Fruit fly (Drosophila melanogaster) whole organism, embryonic: Measurements from ENCODE around the gene CG3301.
A peak's percentile ranks its signal among the peaks of the same experiment; 100 is the strongest.

Experiments
- CG10321 ChIP-seq: fragments of 200-800 bp; sonication (Bioruptor generic); IDR thresholded peaks from 2 replicates; pipeline ENCODE4 v1.3.6; 2022; ENCODE audit warnings: missing biosample characterization, missing genetic modification characterization
- CG10543 ChIP-seq: fragments of 200-800 bp; sonication (Bioruptor generic); optimal IDR thresholded peaks from 3 replicates; lab custom pipeline; 2017; ENCODE audit warnings: missing biosample characterization, mild to moderate bottlenecking, missing genetic modification characterization, moderate library complexity
- CG10959 ChIP-seq: fragments of 200-800 bp; sonication (Bioruptor generic); IDR thresholded peaks from 2 replicates; pipeline ENCODE4 v1.3.6; 2022; ENCODE audit warnings: missing biosample characterization, missing genetic modification characterization
- CG10979 ChIP-seq: fragments of 200-800 bp; sonication (Bioruptor generic); optimal IDR thresholded peaks from 2 replicates; lab custom pipeline; 2018; ENCODE audit warnings: missing biosample characterization, mild to moderate bottlenecking, missing genetic modification characterization, moderate library complexity
- CG11085 ChIP-seq: fragments of 200-800 bp; sonication (Bioruptor generic); IDR thresholded peaks from 2 replicates; pipeline ENCODE4 v1.3.6; 2022; ENCODE audit warnings: missing biosample characterization, missing genetic modification characterization
- CG11560 ChIP-seq: fragments of 200-800 bp; sonication (Bioruptor generic); IDR thresholded peaks from 3 replicates; pipeline ENCODE4 v1.3.6; 2022; ENCODE audit warnings: missing biosample characterization, missing genetic modification characterization
- CG1233 ChIP-seq: fragments of 200-800 bp; sonication (Bioruptor generic); optimal IDR thresholded peaks from 4 replicates; lab custom pipeline; 2018; ENCODE audit warnings: missing biosample characterization, mild to moderate bottlenecking, missing genetic modification characterization
- CG12659 ChIP-seq: fragments of 200-800 bp; sonication (Bioruptor generic); optimal IDR thresholded peaks from 3 replicates; lab custom pipeline; 2017; ENCODE audit warnings: mild to moderate bottlenecking, missing biosample characterization, missing genetic modification reagents, missing genetic modification characterization
- CG12769 ChIP-seq: fragments of 200-800 bp; sonication (Bioruptor generic); optimal IDR thresholded peaks from 2 replicates; lab custom pipeline; 2019; ENCODE audit warnings: missing biosample characterization, mild to moderate bottlenecking, missing genetic modification characterization, moderate library complexity
- CG13123 ChIP-seq: fragments of 200-800 bp; sonication (Bioruptor generic); optimal IDR thresholded peaks from 2 replicates; lab custom pipeline; 2016; ENCODE audit warnings: missing biosample characterization, missing genetic modification characterization
- CG14441 ChIP-seq: fragments of 200-800 bp; sonication (Bioruptor generic); IDR thresholded peaks from 2 replicates; pipeline ENCODE4 v1.3.6; 2022; ENCODE audit warnings: missing biosample characterization, missing genetic modification characterization
- CG15073 ChIP-seq: fragments of 200-800 bp; sonication (Bioruptor generic); optimal IDR thresholded peaks from 2 replicates; lab custom pipeline; 2016; ENCODE audit warnings: missing biosample characterization, missing genetic modification characterization
- CG17612 ChIP-seq: fragments of 200-800 bp; sonication (Bioruptor generic); IDR thresholded peaks from 2 replicates; pipeline ENCODE4 v1.3.6; 2022; ENCODE audit warnings: missing biosample characterization, missing genetic modification characterization
- CG2116 ChIP-seq: fragments of 200-800 bp; sonication (Bioruptor generic); optimal IDR thresholded peaks from 3 replicates; lab custom pipeline; 2018; ENCODE audit warnings: missing biosample characterization, mild to moderate bottlenecking, missing genetic modification characterization
- CG2129 ChIP-seq: fragments of 200-800 bp; sonication (Bioruptor generic); IDR thresholded peaks from 2 replicates; pipeline ENCODE4 v1.3.6; 2022; ENCODE audit warnings: missing biosample characterization, missing genetic modification characterization; ENCODE audit not compliant: partially characterized antibody
- CG2712 ChIP-seq: fragments of 200-800 bp; optimal IDR thresholded peaks from 3 replicates; lab custom pipeline; 2019; ENCODE audit warnings: missing biosample characterization, mild to moderate bottlenecking, missing genetic modification characterization, moderate library complexity
- CG33557 ChIP-seq: fragments of 200-800 bp; sonication (Bioruptor generic); optimal IDR thresholded peaks from 2 replicates; lab custom pipeline; 2019; ENCODE audit warnings: missing biosample characterization, mild to moderate bottlenecking, missing genetic modification characterization, moderate library complexity
- CG4854 ChIP-seq: fragments of 200-800 bp; sonication (Bioruptor generic); optimal IDR thresholded peaks from 2 replicates; lab custom pipeline; 2016; ENCODE audit warnings: missing biosample characterization, missing genetic modification characterization, inconsistent platforms
- CG6254 ChIP-seq: fragments of 200-800 bp; sonication (Bioruptor generic); optimal IDR thresholded peaks from 3 replicates; lab custom pipeline; 2017; ENCODE audit warnings: mild to moderate bottlenecking, missing biosample characterization, missing genetic modification reagents, missing genetic modification characterization
- CG8281 ChIP-seq: fragments of 200-800 bp; sonication (Bioruptor generic); optimal IDR thresholded peaks from 2 replicates; lab custom pipeline; 2018; ENCODE audit warnings: missing biosample characterization, mild to moderate bottlenecking, missing genetic modification characterization, moderate library complexity
- CG9876 ChIP-seq: fragments of 200-800 bp; sonication (Bioruptor generic); optimal IDR thresholded peaks from 2 replicates; lab custom pipeline; 2016; ENCODE audit warnings: missing biosample characterization, missing genetic modification characterization
- ERR ChIP-seq: fragments of 200-800 bp; sonication (Bioruptor generic); optimal IDR thresholded peaks from 2 replicates; lab custom pipeline; 2016; ENCODE audit warnings: missing biosample characterization, missing genetic modification characterization
- Elba2 ChIP-seq: fragments of 200-800 bp; sonication (Bioruptor generic); optimal IDR thresholded peaks from 3 replicates; lab custom pipeline; 2016; ENCODE audit warnings: missing biosample characterization, missing genetic modification characterization
- Ets65A ChIP-seq: fragments of 200-800 bp; sonication (Bioruptor generic); peaks from one replicate; lab custom pipeline; 2016; ENCODE audit warnings: missing biosample characterization, missing genetic modification characterization
- Gug ChIP-seq: fragments of 200-800 bp; sonication (Bioruptor generic); IDR thresholded peaks from 4 replicates; pipeline ENCODE4 v1.3.6; 2022; ENCODE audit warnings: missing biosample characterization, missing genetic modification characterization
- Mrtf ChIP-seq: fragments of 200-800 bp; sonication (Bioruptor generic); IDR thresholded peaks from 3 replicates; pipeline ENCODE4 v1.3.6; 2022; ENCODE audit warnings: missing biosample characterization, missing genetic modification characterization
- NC2β ChIP-seq: fragments of 200-800 bp; sonication (Bioruptor generic); optimal IDR thresholded peaks from 2 replicates; lab custom pipeline; 2016; ENCODE audit warnings: missing biosample characterization, missing genetic modification characterization
- Scr ChIP-seq: fragments of 200-800 bp; sonication (Bioruptor generic); IDR thresholded peaks from 2 replicates; pipeline ENCODE4 v1.3.6; 2022; ENCODE audit warnings: missing biosample characterization, missing genetic modification characterization; ENCODE audit not compliant: partially characterized antibody
- Side ChIP-seq: fragments of 200-800 bp; sonication (Bioruptor generic); optimal IDR thresholded peaks from 2 replicates; lab custom pipeline; 2016; ENCODE audit warnings: missing biosample characterization, missing genetic modification characterization
- Usf ChIP-seq: fragments of 200-800 bp; sonication (Bioruptor generic); optimal IDR thresholded peaks from 2 replicates; lab custom pipeline; 2017; ENCODE audit warnings: missing genotype, missing biosample characterization, missing genetic modification characterization
- Xbp1 ChIP-seq: fragments of 200-800 bp; sonication (Bioruptor generic); optimal IDR thresholded peaks from 3 replicates; lab custom pipeline; 2016; ENCODE audit warnings: missing biosample characterization, mild to moderate bottlenecking, missing genetic modification characterization
- amos ChIP-seq: fragments of 200-800 bp; sonication (Bioruptor generic); IDR thresholded peaks from 2 replicates; pipeline ENCODE4 v1.3.6; 2022; ENCODE audit warnings: missing biosample characterization, missing genetic modification characterization; ENCODE audit not compliant: partially characterized antibody
- ase ChIP-seq: fragments of 200-800 bp; sonication (Bioruptor generic); IDR thresholded peaks from 3 replicates; pipeline ENCODE4 v1.3.6; 2022; ENCODE audit warnings: missing biosample characterization, missing genetic modification characterization
- eve ChIP-seq, 2 experiments: fragments of >200 bp; optimal IDR thresholded peaks; 2 replicates each; lab custom pipeline; 2017; ENCODE audit warnings: missing biosample characterization in 2 of 2, missing genetic modification characterization in 2 of 2
- fd64A ChIP-seq: fragments of 200-800 bp; sonication (Bioruptor generic); optimal IDR thresholded peaks from 3 replicates; lab custom pipeline; 2018; ENCODE audit warnings: missing biosample characterization, mild to moderate bottlenecking, missing genetic modification characterization
- fru ChIP-seq: fragments of >200 bp; optimal IDR thresholded peaks from 2 replicates; lab custom pipeline; 2017
- gcm2 ChIP-seq: fragments of 200-800 bp; sonication (Bioruptor generic); optimal IDR thresholded peaks from 2 replicates; lab custom pipeline; 2016; ENCODE audit warnings: missing biosample characterization, missing genetic modification characterization
- hkb ChIP-seq, 2 experiments: fragments of 200-800 bp in 1 of 2; fragments of >200 bp in 1 of 2; sonication (Bioruptor generic) in 1 of 2; IDR thresholded peaks in 1 of 2; optimal IDR thresholded peaks in 1 of 2; 2 replicates each; pipeline versions ENCODE4 v1.3.6 to Lab custom; 2017 to 2022; ENCODE audit warnings: missing biosample characterization in 1 of 2, missing genetic modification characterization in 1 of 2
- insv ChIP-seq, 2 experiments: fragments of 200-800 bp; sonication (Bioruptor generic); optimal IDR thresholded peaks; 3 replicates each; lab custom pipeline; 2016 to 2018; ENCODE audit warnings: missing biosample characterization in 2 of 2, missing genetic modification characterization in 2 of 2
- kay ChIP-seq: fragments of 200-800 bp; sonication (Bioruptor generic); optimal IDR thresholded peaks from 2 replicates; lab custom pipeline; 2016; ENCODE audit warnings: missing biosample characterization, missing genetic modification characterization
- luna ChIP-seq: fragments of 200-800 bp; sonication (Bioruptor generic); optimal IDR thresholded peaks from 2 replicates; lab custom pipeline; 2016; ENCODE audit warnings: missing biosample characterization, missing genetic modification characterization
- nerfin-2 ChIP-seq: fragments of 200-800 bp; sonication (Bioruptor generic); IDR thresholded peaks from 2 replicates; pipeline ENCODE4 v1.3.6; 2022; ENCODE audit warnings: missing biosample characterization, missing genetic modification characterization; ENCODE audit not compliant: partially characterized antibody
- slou ChIP-seq: fragments of 200-800 bp; sonication (Bioruptor generic); optimal IDR thresholded peaks from 3 replicates; lab custom pipeline; 2016; ENCODE audit warnings: missing biosample characterization, missing genetic modification characterization
- tap ChIP-seq: fragments of 200-800 bp; optimal IDR thresholded peaks from 3 replicates; lab custom pipeline; 2019; ENCODE audit warnings: missing biosample characterization, mild to moderate bottlenecking, missing genetic modification characterization, moderate library complexity
- tin ChIP-seq: fragments of 200-800 bp; sonication (Bioruptor generic); optimal IDR thresholded peaks from 3 replicates; lab custom pipeline; 2016; ENCODE audit warnings: missing biosample characterization, missing genetic modification characterization
- tna ChIP-seq: fragments of 200-800 bp; sonication (Bioruptor generic); IDR thresholded peaks from 2 replicates; pipeline ENCODE4 v1.3.6; 2022; ENCODE audit warnings: missing biosample characterization, missing genetic modification characterization; ENCODE audit not compliant: partially characterized antibody
- twi ChIP-seq: fragments of 200-800 bp; optimal IDR thresholded peaks from 2 replicates; lab custom pipeline; 2019; ENCODE audit warnings: missing biosample characterization, mild to moderate bottlenecking, missing genetic modification characterization, moderate library complexity
- vfl ChIP-seq: fragments of 200-800 bp; sonication (Bioruptor generic); optimal IDR thresholded peaks from 2 replicates; lab custom pipeline; 2016; ENCODE audit warnings: missing biosample characterization, missing genetic modification characterization
- zen2 ChIP-seq: fragments of 200-800 bp; sonication (Bioruptor generic); IDR thresholded peaks from 3 replicates; pipeline ENCODE4 v1.3.6; 2022; ENCODE audit warnings: missing biosample characterization, missing genetic modification characterization; ENCODE audit not compliant: partially characterized antibody
- zf30C ChIP-seq: fragments of 200-800 bp; sonication (Bioruptor generic); optimal IDR thresholded peaks from 3 replicates; lab custom pipeline; 2018; ENCODE audit warnings: missing biosample characterization, mild to moderate bottlenecking, missing genetic modification characterization

Gene CG3301

DNA sequence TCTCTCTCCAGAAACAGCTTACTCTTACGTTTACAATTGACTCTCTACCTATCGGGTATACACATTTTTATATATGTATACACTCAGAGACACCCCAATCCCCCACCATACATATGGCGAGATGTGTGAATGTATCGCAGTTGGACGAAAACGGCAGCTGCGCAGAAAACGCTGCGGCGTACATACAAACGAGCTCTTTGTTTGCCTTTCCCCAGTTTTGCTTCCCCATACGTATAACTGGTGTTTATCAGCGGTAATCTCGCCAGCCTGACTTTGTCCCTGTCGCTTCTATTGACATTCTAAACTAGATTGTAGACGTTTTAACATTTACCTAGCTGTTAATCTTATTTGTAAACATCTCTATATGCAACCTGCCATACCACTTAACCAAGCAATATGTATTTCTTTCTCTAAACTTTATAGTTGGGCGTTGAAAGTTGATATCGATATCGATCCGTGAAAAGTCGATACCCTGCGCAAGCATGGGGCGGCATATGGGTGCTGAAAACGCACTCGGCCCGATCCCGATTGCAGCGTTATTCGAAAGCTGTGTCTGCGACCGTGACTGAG is 21.4 kb upstream of the CG3301 start (continued):
- TF ChIP-seq Ets65A (GFP tag; lab: Kevin White, UChicago) (peak; percentile 17), CG10543 (GFP tag; lab: Kevin White, UChicago) (peak; percentile 96), CG6254 (GFP tag; lab: Kevin White, UChicago) (peak; percentile 73), CG1233 (GFP tag; lab: Kevin White, UChicago) (peak; percentile 91), tap (tag; lab: Kevin White, UChicago) (peak; percentile 64), CG12659 (GFP tag; lab: Kevin White, UChicago) (peak; percentile 79), zen2 (GFP tag; lab: Robert Waterston, UW) (no peak), CG9876 (GFP tag; lab: Kevin White, UChicago) (no peak), CG11560 (tag; lab: Robert Waterston, UW) (no peak), Xbp1 (GFP tag; lab: Kevin White, UChicago) (no peak), CG14441 (no peak), CG8281 (tag; lab: Kevin White, UChicago) (peak; percentile 47), vfl (GFP tag; lab: Kevin White, UChicago) (no peak), kay (GFP tag; lab: Kevin White, UChicago) (peak; percentile 28), gcm2 (no peak), ase (GFP tag; lab: Robert Waterston, UW) (no peak), CG17612 (GFP tag; lab: Robert Waterston, UW) (no peak), fd64A (peak; percentile 91), Usf (GFP tag; lab: Kevin White, UChicago) (no peak), CG15073 (GFP tag; lab: Kevin White, UChicago) (no peak), tna (no peak), CG12769 (tag; lab: Kevin White, UChicago) (peak; percentile 83), Side (GFP tag; lab: Kevin White, UChicago) (peak; percentile 85), CG2712 (tag; lab: Kevin White, UChicago) (peak; percentile 44), NC2β (GFP tag; lab: Kevin White, UChicago) (no peak), CG10321 (GFP tag; lab: Robert Waterston, UW) (no peak), Gug (no peak), tin (GFP tag; lab: Kevin White, UChicago) (no peak), ERR (GFP tag; lab: Kevin White, UChicago) (peak; percentile 71), zf30C (GFP tag; lab: Kevin White, UChicago) (no peak), CG10979 (tag; lab: Kevin White, UChicago) (peak; percentile 46), CG33557 (GFP tag; lab: Kevin White, UChicago) (peak; percentile 64), CG13123 (GFP tag; lab: Kevin White, UChicago) (peak; percentile 49), CG4854 (GFP tag; lab: Kevin White, UChicago) (peak; percentile 68), fru (no peak), slou (GFP tag; lab: Kevin White, UChicago) (peak; percentile 32), Scr (no peak), insv (GFP tag; optimal IDR thresholded peaks at IDR 0.05; lab: Kevin White, UChicago) (peak in 1 of 2 experiments; percentile 13), CG10959 (no peak), Elba2 (GFP tag; lab: Kevin White, UChicago) (no peak), CG2116 (GFP tag; lab: Kevin White, UChicago) (peak; percentile 42), luna (GFP tag; lab: Kevin White, UChicago) (peak; percentile 66), eve (GFP tag; optimal IDR thresholded peaks at IDR 0.05; lab: Kevin White, UChicago) (peak in 1 of 2 experiments; percentile 48), amos (GFP tag; lab: Robert Waterston, UW) (no peak), CG2129 (GFP tag; lab: Robert Waterston, UW) (no peak), CG11085 (GFP tag; lab: Robert Waterston, UW) (no peak), twi (tag; lab: Kevin White, UChicago) (peak; percentile 59), hkb (optimal IDR thresholded peaks at IDR 0.05; lab: Kevin White, UChicago) (no peak), hkb (GFP tag; IDR thresholded peaks at IDR 0.05; lab: Robert Waterston, UW) (no peak), nerfin-2 (GFP tag; lab: Robert Waterston, UW) (no peak), Mrtf (GFP tag; lab: Robert Waterston, UW) (no peak)
